Worm (Caenorhabditis elegans): ENCODE results near the gene D1044.1.

DNA sequence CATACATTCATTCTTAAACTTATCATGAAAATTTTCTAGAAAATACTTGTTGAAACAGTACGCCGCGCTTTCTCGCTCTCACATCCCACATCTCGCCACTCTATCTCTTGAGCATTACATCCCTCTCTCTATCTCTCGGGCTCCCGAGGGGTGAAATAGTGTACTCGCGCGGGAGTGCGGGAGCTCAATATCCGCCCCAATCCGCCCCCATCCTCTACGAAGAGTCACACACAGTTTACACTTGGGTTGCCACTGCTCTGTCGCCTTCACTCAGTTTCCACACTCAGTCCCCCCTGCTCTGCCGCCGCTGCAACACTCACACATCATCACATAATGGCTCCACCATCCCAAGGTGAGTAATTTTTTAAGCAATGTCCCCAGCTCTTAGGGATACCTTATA is 20.7 kb downstream of the D1044.1 start, which contains the start of gene mlc-3:
- TF ChIP-seq ceh-58 (GFP tag; IDR thresholded peaks at IDR 0.05) (no peak), tlf-1 (GFP tag; optimal IDR thresholded peaks at IDR 0.05) (no peak), ztf-6 (GFP tag; IDR thresholded peaks at IDR 0.05) (no peak), hsf-1 (GFP tag; IDR thresholded peaks at IDR 0.05) (no peak), unc-130 (GFP tag; optimal IDR thresholded peaks at IDR 0.05) (no peak), F57C9.4 (tag; optimal IDR thresholded peaks at IDR 0.05) (no peak), let-526 (GFP tag; IDR thresholded peaks at IDR 0.05) (no peak), nhr-179 (tag; optimal IDR thresholded peaks at IDR 0.05) (no peak), ama-1 (optimal IDR thresholded peaks at IDR 0.05) (no peak), ama-1 (GFP tag; optimal IDR thresholded peaks at IDR 0.05) (no peak), Y95B8A.8 (GFP tag; IDR thresholded peaks at IDR 0.05) (no peak), ceh-79 (tag; optimal IDR thresholded peaks at IDR 0.05) (no peak), madf-6 (GFP tag; IDR thresholded peaks at IDR 0.05) (no peak)

All from whole organism, young adult.